Worm (Caenorhabditis elegans): ENCODE measurements around the gene K10G6.5.

ce11 chrII:3992029-3992428, 5.0 kb downstream of the K10G6.5 start:
- TF ChIP-seq nhr-28 (tag; optimal IDR thresholded peaks at IDR 0.05) (no peak), elt-1 (tag; optimal IDR thresholded peaks at IDR 0.05) (no peak), lin-39 (tag; optimal IDR thresholded peaks at IDR 0.05) (no peak), aly-2 (tag; optimal IDR thresholded peaks at IDR 0.05) (no peak), nhr-237 (tag; optimal IDR thresholded peaks at IDR 0.05) (no peak), R02D3.7 (tag; optimal IDR thresholded peaks at IDR 0.05) (no peak), ama-1 (optimal IDR thresholded peaks at IDR 0.05) (no peak), ztf-11 (tag; optimal IDR thresholded peaks at IDR 0.05) (no peak), ztf-4 (tag; optimal IDR thresholded peaks at IDR 0.05) (no peak), ceh-28 (tag; optimal IDR thresholded peaks at IDR 0.05) (no peak), pqm-1 (tag; optimal IDR thresholded peaks at IDR 0.05) (peak; percentile 22), jun-1 (tag; optimal IDR thresholded peaks at IDR 0.05) (no peak)
